Worm (Caenorhabditis elegans) whole organism, mixed stage, embryonic: ENCODE results near the gene rha-2.

Experiments
- ces-1 ChIP-seq: fragments of 150-350 bp; optimal IDR thresholded peaks from 2 replicates; lab custom pipeline; 2014; ENCODE audit warnings: missing biosample characterization, missing genetic modification reagents, missing genetic modification characterization
- flh-1 ChIP-seq: fragments of 200-800 bp; sonication (Bioruptor generic); optimal IDR thresholded peaks from 2 replicates; lab custom pipeline; 2018; ENCODE audit warnings: mild to moderate bottlenecking, missing genetic modification characterization, moderate library complexity, missing compliant biosample characterization
- lin-13 ChIP-seq: fragments of 150-350 bp; optimal IDR thresholded peaks from 2 replicates; lab custom pipeline; 2014; ENCODE audit warnings: missing biosample characterization, missing genetic modification characterization
- mls-2 ChIP-seq: sonication (generic microtip); optimal IDR thresholded peaks from 2 replicates; lab custom pipeline; 2016; ENCODE audit warnings: mild to moderate bottlenecking, missing genetic modification characterization, moderate library complexity, missing compliant biosample characterization
- nhr-237 ChIP-seq: fragments of 150-350 bp; optimal IDR thresholded peaks from 2 replicates; lab custom pipeline; 2014; ENCODE audit warnings: missing biosample characterization, missing genetic modification characterization
- nhr-76 ChIP-seq: sonication (generic microtip); optimal IDR thresholded peaks from 2 replicates; lab custom pipeline; 2017; ENCODE audit warnings: missing biosample characterization, missing genetic modification characterization
- pha-4 ChIP-seq: fragments of 150-350 bp; optimal IDR thresholded peaks from 2 replicates; lab custom pipeline; 2018; ENCODE audit warnings: missing biosample characterization, missing genetic modification reagents, missing genetic modification characterization
- unc-120 ChIP-seq: sonication (generic microtip); optimal IDR thresholded peaks from 2 replicates; lab custom pipeline; 2017; ENCODE audit warnings: missing genetic modification characterization, missing compliant biosample characterization; ENCODE audit not compliant: poor library complexity, severe bottlenecking
- unc-62 ChIP-seq: fragments of 150-350 bp; optimal IDR thresholded peaks from 2 replicates; lab custom pipeline; 2014; ENCODE audit warnings: missing biosample characterization, missing genetic modification reagents, missing genetic modification characterization

DNA sequence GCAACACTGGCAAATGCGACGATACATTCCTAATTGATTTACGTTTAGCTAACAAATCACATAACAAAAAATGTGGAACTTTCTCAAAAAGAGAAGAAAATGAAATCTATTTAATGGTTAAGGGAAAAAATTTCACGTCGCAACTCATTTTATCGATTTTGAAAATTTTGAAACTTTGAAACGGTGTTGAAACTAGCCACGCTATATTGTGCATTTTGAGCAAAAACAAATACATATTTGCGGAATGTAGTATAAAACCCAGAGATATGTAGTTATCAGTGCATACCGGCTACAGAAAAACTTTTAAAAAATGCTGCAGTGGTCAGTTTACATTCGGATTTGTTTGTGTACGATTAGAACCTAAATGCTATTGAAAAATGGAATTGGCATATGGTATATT lies 20.7 kb downstream of the rha-2 start, which contains the start of gene C06E1.7:
- TF ChIP-seq nhr-76 (tag; lab: Kevin White, UChicago) (no peak), nhr-237 (tag; lab: Kevin White, UChicago) (no peak), ces-1 (GFP tag; lab: Kevin White, UChicago) (no peak), lin-13 (tag; lab: Kevin White, UChicago) (no peak), pha-4 (tag; lab: Kevin White, UChicago) (no peak), unc-120 (tag; lab: Kevin White, UChicago) (no peak), unc-62 (GFP tag; lab: Kevin White, UChicago) (no peak), flh-1 (GFP tag; lab: Kevin White, UChicago) (no peak), mls-2 (tag; lab: Kevin White, UChicago) (no peak)
